Worm (Caenorhabditis elegans): ENCODE data around the gene sbp-1.
A peak's percentile ranks its signal among the peaks of the same experiment; 100 is the strongest.

The sbp-1 gene

ce11 chrIII:11380555-11380954 is 61.8 kb downstream of the sbp-1 start (continued):
- no peak for TF ChIP-seq pag-3 (tag; optimal IDR thresholded peaks at IDR 0.05; ENCODE audit: borderline replicate concordance, insufficient read depth)
- peak in 1 of 2 experiments; percentile 15 for TF ChIP-seq lin-35 (GFP tag; optimal IDR thresholded peaks at IDR 0.05)
- no peak for TF ChIP-seq hpl-2 (GFP tag; optimal IDR thresholded peaks at IDR 0.05)
- no peak for TF ChIP-seq zag-1 (tag; optimal IDR thresholded peaks at IDR 0.05)
- TF ChIP-seq pqm-1 (tag; optimal IDR thresholded peaks at IDR 0.05) = no peak
- peak; percentile 53 for TF ChIP-seq snu-23 (GFP tag; optimal IDR thresholded peaks at IDR 0.05)
- no peak for TF ChIP-seq dsc-1 (tag; optimal IDR thresholded peaks at IDR 0.05)

ce11 chrIII:11378910-11379309 is 63.5 kb downstream of the sbp-1 start:
- TF ChIP-seq mab-9 (GFP tag; IDR thresholded peaks at IDR 0.05) = no peak
- TF ChIP-seq blmp-1 (tag; optimal IDR thresholded peaks at IDR 0.05) = peak; percentile 27

ce11 chrIII:11378450-11378849 is 63.9 kb downstream of the sbp-1 start:
- TF ChIP-seq aly-2 (tag; optimal IDR thresholded peaks at IDR 0.05) = no peak
- TF ChIP-seq xbp-1 (tag; optimal IDR thresholded peaks at IDR 0.05) = peak; percentile 82
- peak; percentile 74 for TF ChIP-seq snpc-4 (tag; optimal IDR thresholded peaks at IDR 0.05)
- no peak for TF ChIP-seq efl-1 (optimal IDR thresholded peaks at IDR 0.05)
- peak in 1 of 2 experiments; percentile 32 for TF ChIP-seq efl-1 (GFP tag; optimal IDR thresholded peaks at IDR 0.05 in 1 of 2)
- no peak for TF ChIP-seq sox-4 (tag; optimal IDR thresholded peaks at IDR 0.05)
- peak; percentile 88 for TF ChIP-seq blmp-1 (tag; optimal IDR thresholded peaks at IDR 0.05)
- peak; percentile 17 for TF ChIP-seq lin-14 (GFP tag; optimal IDR thresholded peaks at IDR 0.05)
